Worm (Caenorhabditis elegans): ENCODE measurements around the gene R52.5.

R52.5 gene

ce11 chrII:2137235-2137634 is 27.4 kb upstream of the R52.5 start, which contains the start of gene C40A11.4:
TSS of gene C40A11.4 (plus strand) at chrII:2137422.
- TF ChIP-seq lsy-2 (tag; optimal IDR thresholded peaks at IDR 0.05): no peak
- TF ChIP-seq ztf-11 (tag; optimal IDR thresholded peaks at IDR 0.05): no peak
- no peak for TF ChIP-seq nhr-129 (tag; optimal IDR thresholded peaks at IDR 0.05)
- no peak for TF ChIP-seq unc-62 (GFP tag; optimal IDR thresholded peaks at IDR 0.05)
- no peak for TF ChIP-seq C34F6.9 (tag; optimal IDR thresholded peaks at IDR 0.05)
- TF ChIP-seq ceh-82 (tag; optimal IDR thresholded peaks at IDR 0.05): no peak

- TF ChIP-seq ceh-16 (tag; optimal IDR thresholded peaks at IDR 0.05): no peak
- TF ChIP-seq alr-1 (tag; optimal IDR thresholded peaks at IDR 0.05): no peak
- no peak for TF ChIP-seq nhr-6 (tag; optimal IDR thresholded peaks at IDR 0.05)
- TF ChIP-seq egl-27 (tag; optimal IDR thresholded peaks at IDR 0.05): no peak
- TF ChIP-seq lin-39 (tag; optimal IDR thresholded peaks at IDR 0.05): no peak
- no peak for TF ChIP-seq lsy-2 (tag; optimal IDR thresholded peaks at IDR 0.05)
- TF ChIP-seq sma-9 (GFP tag; optimal IDR thresholded peaks at IDR 0.05): no peak
- no peak for TF ChIP-seq sma-9 (tag; optimal IDR thresholded peaks at IDR 0.05)
- TF ChIP-seq nhr-25 (tag; optimal IDR thresholded peaks at IDR 0.05): no peak
- no peak for TF ChIP-seq nhr-129 (tag; optimal IDR thresholded peaks at IDR 0.05)
- TF ChIP-seq nhr-77 (tag; optimal IDR thresholded peaks at IDR 0.05): no peak
- TF ChIP-seq ztf-1 (GFP tag; conservative IDR thresholded peaks at IDR 0.05): no peak
- no peak for TF ChIP-seq dmd-4 (tag; optimal IDR thresholded peaks at IDR 0.05)
- TF ChIP-seq fos-1 (tag; optimal IDR thresholded peaks at IDR 0.05): no peak
- TF ChIP-seq sma-3 (GFP tag; optimal IDR thresholded peaks at IDR 0.05): no peak
- no peak for TF ChIP-seq nhr-11 (tag; optimal IDR thresholded peaks at IDR 0.05)
Observed at ce11 chrII:2135604-2136003, 25.8 kb upstream of the R52.5 start, which contains the start of gene hpo-7. TSS of gene hpo-7 (minus strand) at chrII:2135704.

- no peak for TF ChIP-seq F13H6.1 (tag; optimal IDR thresholded peaks at IDR 0.05)
Observed at ce11 chrII:2130770-2131169, 20.9 kb upstream of the R52.5 start, which contains the start of gene sdz-28. TSS of gene sdz-28 (plus strand) at chrII:2131070.

ce11 chrII:2122762-2123161 is 12.9 kb upstream of the R52.5 start:
- TF ChIP-seq fos-1 (tag; optimal IDR thresholded peaks at IDR 0.05) (peak; percentile 76), lin-11 (tag; optimal IDR thresholded peaks at IDR 0.05) (no peak)

ce11 chrII:2122091-2122490 is 12.2 kb upstream of the R52.5 start, which contains the start of gene math-37:
TSS of gene math-37 (minus strand) at chrII:2122191.
- no peak for TF ChIP-seq nhr-25 (tag; optimal IDR thresholded peaks at IDR 0.05)
- peak; percentile 48 for TF ChIP-seq fos-1 (tag; optimal IDR thresholded peaks at IDR 0.05)
- no peak for TF ChIP-seq nhr-6 (tag; optimal IDR thresholded peaks at IDR 0.05)
- TF ChIP-seq sma-9 (GFP tag; optimal IDR thresholded peaks at IDR 0.05): no peak
- no peak for TF ChIP-seq sma-9 (tag; optimal IDR thresholded peaks at IDR 0.05)

- TF ChIP-seq C34F6.9 (tag; optimal IDR thresholded peaks at IDR 0.05): no peak
- TF ChIP-seq unc-55 (GFP tag; optimal IDR thresholded peaks at IDR 0.05): no peak
- TF ChIP-seq zag-1 (tag; optimal IDR thresholded peaks at IDR 0.05): no peak
- TF ChIP-seq dmd-4 (tag; optimal IDR thresholded peaks at IDR 0.05): no peak
- no peak for TF ChIP-seq nhr-129 (tag; optimal IDR thresholded peaks at IDR 0.05)
Observed at ce11 chrII:2116794-2117193, 7.0 kb upstream of the R52.5 start, which contains the start of gene srh-195. TSS of gene srh-195 (minus strand) at chrII:2116894.

ce11 chrII:2114488-2114887 is 4.6 kb upstream of the R52.5 start:
- TF ChIP-seq nhr-10 (tag; optimal IDR thresholded peaks at IDR 0.05) (no peak), F13H6.1 (tag; optimal IDR thresholded peaks at IDR 0.05) (no peak), ama-1 (optimal IDR thresholded peaks at IDR 0.05) (no peak), Y55F3AM.14 (GFP tag; optimal IDR thresholded peaks at IDR 0.05) (no peak), mab-5 (tag; optimal IDR thresholded peaks at IDR 0.05) (no peak), nhr-11 (tag; optimal IDR thresholded peaks at IDR 0.05) (no peak), skn-1 (tag; optimal IDR thresholded peaks at IDR 0.05) (no peak), blmp-1 (tag; optimal IDR thresholded peaks at IDR 0.05; ENCODE audit: insufficient read depth) (no peak), elt-3 (tag; optimal IDR thresholded peaks at IDR 0.05) (no peak), ZK546.5 (tag; optimal IDR thresholded peaks at IDR 0.05) (no peak), ceh-16 (tag; optimal IDR thresholded peaks at IDR 0.05) (no peak), R02D3.7 (tag; optimal IDR thresholded peaks at IDR 0.05) (no peak), crh-2 (tag; optimal IDR thresholded peaks at IDR 0.05) (no peak), C34F6.9 (tag; optimal IDR thresholded peaks at IDR 0.05) (no peak)

Measured in whole organism, L2 larva.